Worm (Caenorhabditis elegans) whole organism, late embryonic: ENCODE measurements around the gene folt-1.
A peak's percentile ranks its signal among the peaks of the same experiment; 100 is the strongest.

Source experiments
- C38D4.7 ChIP-seq: fragments of 200-800 bp; sonication (Bioruptor generic); optimal IDR thresholded peaks from 2 replicates; lab custom pipeline; 2018; ENCODE audit warnings: mild to moderate bottlenecking, missing genetic modification characterization, moderate library complexity, missing compliant biosample characterization
- ahr-1 ChIP-seq: sonication (generic microtip); optimal IDR thresholded peaks from 2 replicates; lab custom pipeline; 2016; ENCODE audit warnings: missing genetic modification characterization, missing compliant biosample characterization
- ceh-2 ChIP-seq: sonication (generic microtip); optimal IDR thresholded peaks from 2 replicates; lab custom pipeline; 2016; ENCODE audit warnings: missing genotype, missing genetic modification characterization, missing compliant biosample characterization
- ceh-31 ChIP-seq: sonication (generic microtip); optimal IDR thresholded peaks from 2 replicates; lab custom pipeline; 2016; ENCODE audit warnings: missing genetic modification characterization, missing compliant biosample characterization
- ceh-48 ChIP-seq: sonication (generic microtip); optimal IDR thresholded peaks from 2 replicates; lab custom pipeline; 2016; ENCODE audit warnings: missing genetic modification characterization, inconsistent platforms, missing compliant biosample characterization
- ceh-9 ChIP-seq: sonication (generic microtip); optimal IDR thresholded peaks from 2 replicates; lab custom pipeline; 2016; ENCODE audit warnings: mild to moderate bottlenecking, missing genetic modification characterization, inconsistent platforms, missing compliant biosample characterization
- nhr-11 ChIP-seq: fragments of 150-350 bp; optimal IDR thresholded peaks from 2 replicates; lab custom pipeline; 2014; ENCODE audit warnings: missing biosample characterization, missing genetic modification characterization
- pag-3 ChIP-seq: sonication (generic microtip); optimal IDR thresholded peaks from 2 replicates; lab custom pipeline; 2016; ENCODE audit warnings: missing compliant biosample characterization, missing genetic modification characterization, borderline replicate concordance
- ref-2 ChIP-seq: sonication (generic microtip); optimal IDR thresholded peaks from 2 replicates; lab custom pipeline; 2016; ENCODE audit warnings: missing genetic modification characterization, missing compliant biosample characterization
- sox-2 ChIP-seq: fragments of 200-800 bp; sonication (Bioruptor generic); IDR thresholded peaks from 2 replicates; pipeline ENCODE4 v1.3.6; 2022; ENCODE audit warnings: missing genetic modification reagents, missing genetic modification characterization, missing compliant biosample characterization
- unc-55 ChIP-seq: sonication (generic microtip); optimal IDR thresholded peaks from 2 replicates; lab custom pipeline; 2017; ENCODE audit warnings: missing biosample characterization, missing genetic modification reagents, missing genetic modification characterization

DNA sequence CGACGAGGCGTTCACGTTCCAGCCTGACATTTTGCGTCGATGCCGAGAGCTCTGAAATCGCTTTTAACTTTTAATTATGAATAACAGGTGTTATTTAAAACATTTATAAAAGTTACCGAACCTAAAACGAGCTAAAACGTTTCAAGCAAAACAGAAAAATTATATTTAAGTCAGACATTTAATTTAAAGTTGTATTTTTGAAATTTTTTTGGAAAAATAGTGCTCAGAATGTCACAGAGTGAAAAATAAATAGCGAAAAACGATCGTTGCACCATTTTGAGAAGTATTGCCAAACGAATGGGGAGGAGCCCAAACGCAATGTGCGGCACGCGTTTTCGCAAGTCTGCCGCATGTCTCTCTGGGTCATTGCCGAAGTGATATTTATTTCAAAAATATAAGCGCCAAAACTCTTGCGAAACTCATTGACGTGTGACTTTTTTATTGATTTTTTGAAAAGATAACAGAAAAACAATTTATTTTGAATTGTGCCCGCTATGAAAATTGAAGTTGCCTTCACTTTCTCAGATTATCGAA lies 28.2 kb upstream of the folt-1 start, which contains the start of gene erfa-3:
- TF ChIP-seq pag-3 = no peak
- no peak for TF ChIP-seq ceh-9 (tag; lab: Kevin White, UChicago)
- no peak for TF ChIP-seq unc-55 (GFP tag; lab: Kevin White, UChicago)
- peak; percentile 71 for TF ChIP-seq C38D4.7 (GFP tag; lab: Kevin White, UChicago)
- no peak for TF ChIP-seq nhr-11 (tag; lab: Kevin White, UChicago)
- TF ChIP-seq sox-2 (GFP tag; lab: Robert Waterston, UW) = peak; percentile 45; the same call in 1 of the 2 replicates
- peak; percentile 65 for TF ChIP-seq ceh-2 (tag; lab: Kevin White, UChicago)
- TF ChIP-seq ceh-31 (tag; lab: Kevin White, UChicago) = peak; percentile 70
- peak; percentile 51 for TF ChIP-seq ceh-48 (tag; lab: Kevin White, UChicago)
- TF ChIP-seq ahr-1 (tag; lab: Kevin White, UChicago) = peak; percentile 57
- TF ChIP-seq ref-2 (tag; lab: Kevin White, UChicago) = peak; percentile 84
